Fruit fly (Drosophila melanogaster): ENCODE data around the gene CG31157.

DNA sequence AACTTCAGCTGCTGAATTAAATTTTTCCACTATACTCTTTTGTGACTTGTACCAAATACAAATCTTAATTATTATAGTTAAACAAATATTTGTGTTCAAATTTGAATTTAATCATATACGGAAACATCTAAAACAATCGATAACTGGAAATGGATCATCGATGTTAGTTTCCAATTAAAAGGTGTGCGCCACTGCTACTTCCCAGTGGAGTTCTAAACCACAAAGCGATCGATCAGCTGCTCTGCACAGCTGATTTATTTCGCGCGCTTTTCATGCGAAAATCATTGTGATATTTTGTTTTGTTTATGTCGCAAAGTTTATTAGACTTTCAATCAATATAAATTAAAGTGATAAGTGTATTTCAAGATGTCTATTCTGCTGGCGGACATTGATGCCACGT, 40.9 kb downstream of the CG31157 start, which contains the start of gene timeout:
- TF ChIP-seq dsx (GFP tag; optimal IDR thresholded peaks at IDR 0.05; ENCODE audit: poor library complexity, severe bottlenecking) (peak; percentile 11), Sox102F (GFP tag; optimal IDR thresholded peaks at IDR 0.05) (no peak)

Measured in whole organism, prepupa.